Worm (Caenorhabditis elegans) whole organism, early embryonic: ENCODE results near the gene wsp-1.

Experiments
- ama-1 ChIP-seq: fragments of 150-350 bp; optimal IDR thresholded peaks from 2 replicates; lab custom pipeline; 2014
- ceh-13 ChIP-seq: fragments of 200-800 bp; sonication (Bioruptor generic); optimal IDR thresholded peaks from 2 replicates; lab custom pipeline; 2018; ENCODE audit warnings: mild to moderate bottlenecking, missing genetic modification characterization, missing compliant biosample characterization
- ets-7 ChIP-seq: sonication (generic microtip); optimal IDR thresholded peaks from 2 replicates; lab custom pipeline; 2016; ENCODE audit warnings: missing genotype, missing genetic modification characterization, missing compliant biosample characterization
- flt-1 ChIP-seq: fragments of 200-800 bp; sonication (Bioruptor generic); IDR thresholded peaks from 2 replicates; pipeline ENCODE4 v1.3.6; 2022; ENCODE audit warnings: missing genetic modification characterization, missing compliant biosample characterization
- hmbx-1 ChIP-seq: sonication (generic microtip); optimal IDR thresholded peaks from 2 replicates; lab custom pipeline; 2016; ENCODE audit warnings: mild to moderate bottlenecking, missing genetic modification characterization, missing compliant biosample characterization
- hnd-1 ChIP-seq: sonication (generic microtip); optimal IDR thresholded peaks from 2 replicates; lab custom pipeline; 2016; ENCODE audit warnings: missing genetic modification characterization, missing compliant biosample characterization
- sea-1 ChIP-seq: fragments of 200-800 bp; sonication (Bioruptor generic); conservative IDR thresholded peaks from 2 replicates; pipeline ENCODE4 v1.3.6; 2022; ENCODE audit warnings: missing genetic modification characterization, missing compliant biosample characterization
- tra-4 ChIP-seq: sonication (generic microtip); optimal IDR thresholded peaks from 2 replicates; lab custom pipeline; 2017; ENCODE audit warnings: missing genetic modification characterization, missing compliant biosample characterization

DNA sequence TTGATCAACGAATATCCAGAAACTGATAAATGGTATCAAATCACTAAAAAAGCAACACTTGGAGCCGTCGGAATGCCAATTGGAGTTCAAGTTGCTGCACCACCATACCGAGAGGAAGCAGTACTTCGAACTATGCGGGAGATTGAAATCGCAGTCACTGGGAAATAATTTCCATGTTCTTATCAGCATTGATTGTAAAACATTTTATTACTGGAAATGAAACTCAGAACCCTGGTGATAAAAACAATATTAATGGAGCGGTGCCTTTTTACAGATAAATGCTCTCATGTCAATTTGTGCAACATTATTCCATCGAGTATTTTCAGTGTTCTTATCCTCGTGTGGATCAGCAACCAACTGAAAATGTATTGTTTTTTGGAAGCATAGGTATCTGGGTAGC is 37.0 kb downstream of the wsp-1 start:
- TF ChIP-seq flt-1 (GFP tag; lab: Robert Waterston, UW) (no peak), sea-1 (GFP tag; lab: Robert Waterston, UW) (no peak), hnd-1 (tag; lab: Kevin White, UChicago) (no peak), ama-1 (no peak), ets-7 (tag; lab: Kevin White, UChicago) (no peak), hmbx-1 (tag; lab: Kevin White, UChicago) (no peak), tra-4 (no peak), ceh-13 (GFP tag; lab: Kevin White, UChicago) (no peak)
